Worm (Caenorhabditis elegans): ENCODE data around the gene ser-2.

- no peak for TF ChIP-seq T22C8.4 (GFP tag; IDR thresholded peaks at IDR 0.05)
- no peak for TF ChIP-seq med-1 (GFP tag; optimal IDR thresholded peaks at IDR 0.05; ENCODE audit: insufficient read depth)
- TF ChIP-seq klf-2 (GFP tag; conservative IDR thresholded peaks at IDR 0.05): no peak
- no peak for TF ChIP-seq ztf-23 (GFP tag; IDR thresholded peaks at IDR 0.05)
- no peak for TF ChIP-seq flt-1 (GFP tag; IDR thresholded peaks at IDR 0.05)
- TF ChIP-seq ztf-29 (GFP tag; IDR thresholded peaks at IDR 0.05): no peak
Observed at ce11 chrX:15285554-15285953, 17.2 kb downstream of the ser-2 start.
